Fruit fly (Drosophila melanogaster) whole organism: Measurements from ENCODE around the gene peb.

ENCODE experiments used
- CG8478 ChIP-seq: fragments of >200 bp; optimal IDR thresholded peaks from 2 replicates; lab custom pipeline; 2018; ENCODE audit warnings: inconsistent platforms
- Dll ChIP-seq: fragments of >200 bp; optimal IDR thresholded peaks from 2 replicates; lab custom pipeline; 2017
- EcR ChIP-seq, 2 experiments: fragments of >200 bp; optimal IDR thresholded peaks; 2 replicates each; lab custom pipeline; 2017; ENCODE audit warnings: missing biosample characterization in 2 of 2, missing genetic modification characterization in 2 of 2, missing genetic modification reagents in 2 of 2
- pan ChIP-seq: fragments of >200 bp; optimal IDR thresholded peaks from 2 replicates; lab custom pipeline; 2017
- psq ChIP-seq: fragments of >200 bp; optimal IDR thresholded peaks from 2 replicates; lab custom pipeline; 2017
- usp ChIP-seq: fragments of >200 bp; optimal IDR thresholded peaks from 2 replicates; lab custom pipeline; 2017; ENCODE audit warnings: missing biosample characterization, missing genetic modification characterization, mixed read lengths

peb gene

dm6 chrX:4616865-4617669 is at the start of gene peb:
peb (plus strand) TSS chrX:4617564.
- no peak for TF ChIP-seq pan (lab: Kevin White, UChicago)
- TF ChIP-seq Dll: peak; percentile 87

dm6 chrX:4571829-4572228 is 45.5 kb upstream of the peb start, which contains the start of gene CG12684:
CG12684 (minus strand) TSS chrX:4571929.
- TF ChIP-seq EcR (GFP tag; optimal IDR thresholded peaks at IDR 0.05; lab: Kevin White, UChicago): no peak
- no peak for TF ChIP-seq psq (lab: Kevin White, UChicago)
- no peak for TF ChIP-seq pan (lab: Kevin White, UChicago)
- TF ChIP-seq usp: no peak
- TF ChIP-seq Dll: no peak
- no peak for TF ChIP-seq CG8478 (lab: Kevin White, UChicago)

- TF ChIP-seq EcR (GFP tag; optimal IDR thresholded peaks at IDR 0.05; lab: Kevin White, UChicago) (no peak), psq (lab: Kevin White, UChicago) (no peak), pan (lab: Kevin White, UChicago) (no peak), usp (no peak), Dll (no peak), CG8478 (lab: Kevin White, UChicago) (no peak)
Observed at dm6 chrX:4573971-4574370, 43.4 kb upstream of the peb start.

- no peak for TF ChIP-seq CG8478 (lab: Kevin White, UChicago)
- TF ChIP-seq pan (lab: Kevin White, UChicago): no peak
- TF ChIP-seq EcR (GFP tag; optimal IDR thresholded peaks at IDR 0.05; lab: Kevin White, UChicago): no peak
- TF ChIP-seq Dll: no peak
- TF ChIP-seq usp: no peak
- TF ChIP-seq psq (lab: Kevin White, UChicago): no peak
Observed at dm6 chrX:4581769-4582168, 35.6 kb upstream of the peb start.

- TF ChIP-seq Dll (no peak), usp (no peak), EcR (GFP tag; optimal IDR thresholded peaks at IDR 0.05; lab: Kevin White, UChicago) (no peak), pan (lab: Kevin White, UChicago) (no peak), CG8478 (lab: Kevin White, UChicago) (no peak), psq (lab: Kevin White, UChicago) (no peak)
Observed at dm6 chrX:4582422-4582821, 34.9 kb upstream of the peb start.

dm6 chrX:4587584-4587983 is 29.8 kb upstream of the peb start:
- TF ChIP-seq usp (no peak), Dll (no peak), pan (lab: Kevin White, UChicago) (no peak)

- TF ChIP-seq Dll (no peak), pan (lab: Kevin White, UChicago) (no peak), usp (no peak), psq (lab: Kevin White, UChicago) (no peak), CG8478 (lab: Kevin White, UChicago) (no peak), EcR (GFP tag; optimal IDR thresholded peaks at IDR 0.05; lab: Kevin White, UChicago) (no peak)
Observed at dm6 chrX:4588981-4589380, 28.4 kb upstream of the peb start.

dm6 chrX:4589951-4590771 is 27.2 kb upstream of the peb start:
- TF ChIP-seq EcR (GFP tag; optimal IDR thresholded peaks at IDR 0.05; lab: Kevin White, UChicago) (no peak), CG8478 (lab: Kevin White, UChicago) (peak; percentile 35)

dm6 chrX:4590772-4591064 is 26.6 kb upstream of the peb start:
- TF ChIP-seq EcR (GFP tag; optimal IDR thresholded peaks at IDR 0.05; lab: Kevin White, UChicago) (no peak), Dll (no peak), CG8478 (lab: Kevin White, UChicago) (no peak), usp (no peak), psq (lab: Kevin White, UChicago) (no peak), pan (lab: Kevin White, UChicago) (no peak)

dm6 chrX:4592258-4592657 is 25.1 kb upstream of the peb start:
- no peak for TF ChIP-seq psq (lab: Kevin White, UChicago)
- TF ChIP-seq pan (lab: Kevin White, UChicago): no peak
- no peak for TF ChIP-seq Dll
- no peak for TF ChIP-seq CG8478 (lab: Kevin White, UChicago)
- no peak for TF ChIP-seq EcR (GFP tag; optimal IDR thresholded peaks at IDR 0.05; lab: Kevin White, UChicago)
- TF ChIP-seq usp: no peak

- TF ChIP-seq CG8478 (lab: Kevin White, UChicago): no peak
- no peak for TF ChIP-seq Dll
- no peak for TF ChIP-seq EcR (GFP tag; optimal IDR thresholded peaks at IDR 0.05; lab: Kevin White, UChicago)
- no peak for TF ChIP-seq psq (lab: Kevin White, UChicago)
- no peak for TF ChIP-seq usp
- TF ChIP-seq pan (lab: Kevin White, UChicago): no peak
Observed at dm6 chrX:4596467-4597183, 20.7 kb upstream of the peb start.

- TF ChIP-seq pan (lab: Kevin White, UChicago): no peak
- TF ChIP-seq usp: no peak
- no peak for TF ChIP-seq EcR (GFP tag; optimal IDR thresholded peaks at IDR 0.05; lab: Kevin White, UChicago)
- TF ChIP-seq Dll: no peak
- no peak for TF ChIP-seq CG8478 (lab: Kevin White, UChicago)
Observed at dm6 chrX:4599897-4600469, 17.4 kb upstream of the peb start.
